Worm (Caenorhabditis elegans): Measurements from ENCODE around the gene soap-1.

DNA sequence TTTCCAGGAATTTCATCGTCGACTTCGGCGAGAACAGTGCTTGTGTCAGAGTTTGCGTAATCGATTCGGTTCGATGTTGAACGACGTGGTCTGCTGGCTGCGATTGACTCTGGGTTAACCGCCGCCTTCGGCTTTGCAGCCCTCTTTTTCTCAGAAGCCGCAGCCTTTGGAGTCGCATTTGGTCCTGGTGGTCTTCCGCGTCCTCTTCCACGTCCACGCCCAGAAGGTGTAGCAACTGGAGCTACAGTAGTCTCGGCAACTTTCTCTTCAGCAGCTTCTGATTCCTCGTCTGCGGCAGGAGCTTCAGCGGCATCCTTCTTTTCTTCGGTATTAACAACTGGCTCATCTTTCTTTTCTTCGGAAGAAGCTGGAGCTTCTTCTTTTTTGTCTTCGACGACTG, 19.9 kb downstream of the soap-1 start:
- TF ChIP-seq F57C9.4 (tag; optimal IDR thresholded peaks at IDR 0.05) (no peak), madf-3 (GFP tag; IDR thresholded peaks at IDR 0.05) (no peak), pbrm-1 (GFP tag; IDR thresholded peaks at IDR 0.05) (0 out of 2 replicates have a peak, but pooled peaks have one; percentile 11), lag-1 (GFP tag; IDR thresholded peaks at IDR 0.05) (no peak)
